Worm (Caenorhabditis elegans): ENCODE data around the gene T01B4.3.

- TF ChIP-seq aly-2 (tag; optimal IDR thresholded peaks at IDR 0.05), result no peak
- no peak for TF ChIP-seq elt-2 (tag; optimal IDR thresholded peaks at IDR 0.05)
- no peak for TF ChIP-seq snpc-4 (tag; optimal IDR thresholded peaks at IDR 0.05)
- no peak for TF ChIP-seq nhr-12 (tag; optimal IDR thresholded peaks at IDR 0.05)
- no peak for TF ChIP-seq egl-27 (tag; optimal IDR thresholded peaks at IDR 0.05)
Observed at ce11 chrX:16328328-16328727, 10.8 kb upstream of the T01B4.3 start, which contains the start of gene C11G6.2.
